Fruit fly (Drosophila melanogaster) whole organism, adult: ENCODE measurements around the gene CG32687.

Source experiments
- CG11617 ChIP-seq: fragments of 200-800 bp; sonication (Bioruptor generic); optimal IDR thresholded peaks from 2 replicates; lab custom pipeline; 2017; ENCODE audit warnings: mild to moderate bottlenecking, missing biosample characterization, missing genetic modification reagents, missing genetic modification characterization
- CG12768 ChIP-seq: fragments of 200-800 bp; sonication (Bioruptor generic); optimal IDR thresholded peaks from 2 replicates; lab custom pipeline; 2017; ENCODE audit warnings: missing biosample characterization, missing genetic modification characterization, mild to moderate bottlenecking, moderate library complexity, missing genetic modification reagents
- CG14711 ChIP-seq: fragments of 200-800 bp; sonication (Bioruptor generic); optimal IDR thresholded peaks from 2 replicates; lab custom pipeline; 2018; ENCODE audit warnings: missing biosample characterization, mild to moderate bottlenecking, missing genetic modification characterization, moderate library complexity
- CG1620 ChIP-seq: fragments of 200-800 bp; sonication (Bioruptor generic); optimal IDR thresholded peaks from 2 replicates; lab custom pipeline; 2016; ENCODE audit warnings: missing biosample characterization, missing genetic modification characterization
- CG33017 ChIP-seq: fragments of 200-800 bp; sonication (Bioruptor generic); optimal IDR thresholded peaks from 2 replicates; lab custom pipeline; 2018; ENCODE audit warnings: missing biosample characterization, mild to moderate bottlenecking, missing genetic modification characterization, moderate library complexity
- CG5204 ChIP-seq: fragments of 200-800 bp; sonication (Bioruptor generic); optimal IDR thresholded peaks from 2 replicates; lab custom pipeline; 2016; ENCODE audit warnings: missing biosample characterization, missing genetic modification characterization
- CG7045 ChIP-seq: fragments of 200-800 bp; sonication (Bioruptor generic); optimal IDR thresholded peaks from 2 replicates; lab custom pipeline; 2017; ENCODE audit warnings: missing biosample characterization, mild to moderate bottlenecking, missing genetic modification characterization
- CG7101 ChIP-seq: fragments of 200-800 bp; sonication (Bioruptor generic); optimal IDR thresholded peaks from 2 replicates; lab custom pipeline; 2018; ENCODE audit warnings: missing biosample characterization, mild to moderate bottlenecking, missing genetic modification characterization, moderate library complexity
- Clk ChIP-seq: fragments of 200-800 bp; sonication (Bioruptor generic); optimal IDR thresholded peaks from 2 replicates; lab custom pipeline; 2017; ENCODE audit warnings: missing biosample characterization, missing genetic modification characterization
- Crg-1 ChIP-seq: fragments of 200-800 bp; sonication (Bioruptor generic); optimal IDR thresholded peaks from 2 replicates; lab custom pipeline; 2016; ENCODE audit warnings: missing biosample characterization, missing genetic modification characterization
- Hr96 ChIP-seq: fragments of 200-800 bp; sonication (Bioruptor generic); optimal IDR thresholded peaks from 2 replicates; lab custom pipeline; 2016; ENCODE audit warnings: missing biosample characterization, missing genetic modification characterization
- Mnt ChIP-seq: fragments of 200-800 bp; sonication (Bioruptor generic); optimal IDR thresholded peaks from 2 replicates; lab custom pipeline; 2016; ENCODE audit warnings: missing biosample characterization, mild to moderate bottlenecking, missing genetic modification characterization
- bab1 ChIP-seq: fragments of 200-800 bp; sonication (Bioruptor generic); optimal IDR thresholded peaks from 3 replicates; lab custom pipeline; 2019; ENCODE audit warnings: missing biosample characterization, mild to moderate bottlenecking, missing genetic modification characterization, moderate library complexity
- cic ChIP-seq: fragments of 200-800 bp; sonication (Bioruptor generic); optimal IDR thresholded peaks from 2 replicates; lab custom pipeline; 2017; ENCODE audit warnings: missing biosample characterization, mild to moderate bottlenecking, missing genetic modification characterization, moderate library complexity
- cnc ChIP-seq, 2 experiments: fragments of >200 bp; optimal IDR thresholded peaks; 2 replicates each; lab custom pipeline; 2017
- kay ChIP-seq: fragments of 200-800 bp; sonication (Bioruptor generic); peaks from one replicate; lab custom pipeline; 2016; ENCODE audit warnings: missing biosample characterization, missing genetic modification characterization, borderline replicate concordance
- ovo ChIP-seq: fragments of 200-800 bp; sonication (Bioruptor generic); optimal IDR thresholded peaks from 2 replicates; lab custom pipeline; 2016; ENCODE audit warnings: missing biosample characterization, missing genetic modification characterization
- pad ChIP-seq: fragments of 200-800 bp; sonication (Bioruptor generic); optimal IDR thresholded peaks from 3 replicates; lab custom pipeline; 2017; ENCODE audit warnings: missing biosample characterization, missing genetic modification characterization, mild to moderate bottlenecking, moderate library complexity, missing genetic modification reagents
- tj ChIP-seq: fragments of 200-800 bp; sonication (Bioruptor generic); optimal IDR thresholded peaks from 3 replicates; lab custom pipeline; 2017; ENCODE audit warnings: missing biosample characterization, mild to moderate bottlenecking, missing genetic modification characterization, moderate library complexity
- toe ChIP-seq: fragments of 200-800 bp; sonication (Bioruptor generic); optimal IDR thresholded peaks from 2 replicates; lab custom pipeline; 2016; ENCODE audit warnings: missing biosample characterization, missing genetic modification characterization

CG32687 gene

dm6 chrX:10487105-10487504, at the start of gene CG32687:
TSS of gene CG32687 (minus strand) at chrX:10487205.
- TF ChIP-seq CG33017 (tag; lab: Kevin White, UChicago) (no peak), CG12768 (no peak), tj (GFP tag; lab: Kevin White, UChicago) (no peak), Clk (GFP tag; lab: Kevin White, UChicago) (no peak), ovo (GFP tag; lab: Kevin White, UChicago) (no peak), kay (GFP tag; lab: Kevin White, UChicago) (no peak), CG14711 (no peak), cic (GFP tag; lab: Kevin White, UChicago) (no peak)

dm6 chrX:10535912-10536629, 49.1 kb upstream of the CG32687 start:
- TF ChIP-seq CG14711 (no peak), kay (GFP tag; lab: Kevin White, UChicago) (no peak), CG11617 (GFP tag; lab: Kevin White, UChicago) (no peak), tj (GFP tag; lab: Kevin White, UChicago) (peak; percentile 85)

dm6 chrX:10535029-10535428, 48.0 kb upstream of the CG32687 start:
- TF ChIP-seq tj (GFP tag; lab: Kevin White, UChicago): no peak
- no peak for TF ChIP-seq bab1 (GFP tag; lab: Kevin White, UChicago)
- TF ChIP-seq CG7045 (GFP tag; lab: Kevin White, UChicago): no peak
- no peak for TF ChIP-seq CG1620 (GFP tag; lab: Kevin White, UChicago)
- no peak for TF ChIP-seq pad
- no peak for TF ChIP-seq toe
- TF ChIP-seq Mnt (GFP tag; lab: Kevin White, UChicago): no peak
- no peak for TF ChIP-seq ovo (GFP tag; lab: Kevin White, UChicago)
- no peak for TF ChIP-seq CG12768
- no peak for TF ChIP-seq Crg-1 (GFP tag; lab: Kevin White, UChicago)
- no peak for TF ChIP-seq Clk (GFP tag; lab: Kevin White, UChicago)
- TF ChIP-seq cic (GFP tag; lab: Kevin White, UChicago): no peak

dm6 chrX:10534526-10534925, 47.5 kb upstream of the CG32687 start:
- TF ChIP-seq Hr96 (GFP tag; lab: Kevin White, UChicago): no peak
- TF ChIP-seq Mnt (GFP tag; lab: Kevin White, UChicago): no peak
- TF ChIP-seq pad: no peak
- TF ChIP-seq cnc (optimal IDR thresholded peaks at IDR 0.05; lab: Kevin White, UChicago): no peak
- no peak for TF ChIP-seq CG1620 (GFP tag; lab: Kevin White, UChicago)
- no peak for TF ChIP-seq kay (GFP tag; lab: Kevin White, UChicago)
- no peak for TF ChIP-seq tj (GFP tag; lab: Kevin White, UChicago)
- TF ChIP-seq CG7045 (GFP tag; lab: Kevin White, UChicago): no peak
- no peak for TF ChIP-seq toe
- TF ChIP-seq CG14711: no peak
- no peak for TF ChIP-seq Clk (GFP tag; lab: Kevin White, UChicago)
- no peak for TF ChIP-seq cic (GFP tag; lab: Kevin White, UChicago)
- no peak for TF ChIP-seq CG7101 (tag; lab: Kevin White, UChicago)
- no peak for TF ChIP-seq Crg-1 (GFP tag; lab: Kevin White, UChicago)
- no peak for TF ChIP-seq CG11617 (GFP tag; lab: Kevin White, UChicago)
- TF ChIP-seq CG12768: no peak
- no peak for TF ChIP-seq CG33017 (tag; lab: Kevin White, UChicago)
- no peak for TF ChIP-seq bab1 (GFP tag; lab: Kevin White, UChicago)
- no peak for TF ChIP-seq CG5204 (GFP tag; lab: Kevin White, UChicago)
- TF ChIP-seq ovo (GFP tag; lab: Kevin White, UChicago): no peak

dm6 chrX:10533517-10534284, 46.7 kb upstream of the CG32687 start:
- TF ChIP-seq kay (GFP tag; lab: Kevin White, UChicago): peak; percentile 20
- no peak for TF ChIP-seq CG33017 (tag; lab: Kevin White, UChicago)

- peak; percentile 30 for TF ChIP-seq bab1 (GFP tag; lab: Kevin White, UChicago)
- TF ChIP-seq Clk (GFP tag; lab: Kevin White, UChicago): no peak
- no peak for TF ChIP-seq pad
- TF ChIP-seq CG7101 (tag; lab: Kevin White, UChicago): no peak
- no peak for TF ChIP-seq Hr96 (GFP tag; lab: Kevin White, UChicago)
- TF ChIP-seq CG11617 (GFP tag; lab: Kevin White, UChicago): no peak
- TF ChIP-seq CG5204 (GFP tag; lab: Kevin White, UChicago): no peak
- peak; percentile 33 for TF ChIP-seq tj (GFP tag; lab: Kevin White, UChicago)
- TF ChIP-seq Crg-1 (GFP tag; lab: Kevin White, UChicago): no peak
- TF ChIP-seq CG14711: no peak
- no peak for TF ChIP-seq cnc (optimal IDR thresholded peaks at IDR 0.05; lab: Kevin White, UChicago)
- peak; percentile 27 for TF ChIP-seq kay (GFP tag; lab: Kevin White, UChicago)
- no peak for TF ChIP-seq CG33017 (tag; lab: Kevin White, UChicago)
- no peak for TF ChIP-seq CG1620 (GFP tag; lab: Kevin White, UChicago)
- no peak for TF ChIP-seq Mnt (GFP tag; lab: Kevin White, UChicago)
- no peak for TF ChIP-seq cic (GFP tag; lab: Kevin White, UChicago)
Measured at dm6 chrX:10515323-10515853, 28.4 kb upstream of the CG32687 start.
